Fruit fly (Drosophila melanogaster): ENCODE measurements around the gene Cngl.

DNA sequence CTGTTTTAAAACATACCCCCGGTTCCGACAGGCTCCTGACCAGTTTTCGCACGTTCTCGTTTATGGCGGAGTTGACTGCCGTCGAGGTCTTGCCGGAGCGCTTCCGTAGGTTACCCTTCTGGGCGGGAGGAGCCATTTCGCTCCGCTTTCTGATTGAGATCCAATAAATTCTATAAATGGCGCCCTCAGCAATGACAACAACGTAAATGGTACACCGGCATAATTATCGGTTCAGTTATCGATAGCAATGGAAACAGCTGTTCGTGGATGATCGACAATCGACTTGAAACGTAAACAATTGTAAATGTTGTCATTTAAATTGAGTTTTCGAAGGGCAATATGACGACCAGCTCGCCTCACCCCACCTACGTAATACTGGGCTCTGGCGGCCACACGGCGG, 30.9 kb upstream of the Cngl start, which contains the start of the genes Grip128 and Alg14:
- TF ChIP-seq CG6276 (GFP tag; optimal IDR thresholded peaks at IDR 0.05) (no peak), CG8319 (GFP tag; optimal IDR thresholded peaks at IDR 0.05) (no peak), CG8632 (GFP tag; optimal IDR thresholded peaks at IDR 0.05) (no peak), CG15336 (GFP tag; IDR thresholded peaks at IDR 0.05) (no peak), CG31627 (GFP tag; optimal IDR thresholded peaks at IDR 0.05) (no peak), Eip78C (GFP tag) (no peak), CG11762 (GFP tag; optimal IDR thresholded peaks at IDR 0.05; ENCODE audit: insufficient read depth) (no peak), dac (GFP tag; optimal IDR thresholded peaks at IDR 0.05) (no peak), dsx (GFP tag; optimal IDR thresholded peaks at IDR 0.05; ENCODE audit: poor library complexity, severe bottlenecking) (no peak), eg (GFP tag; IDR thresholded peaks at IDR 0.05) (no peak)
